Worm (Caenorhabditis elegans) whole organism, young adult: ENCODE data around the gene hum-4.

Experiments used
- F57C9.4 ChIP-seq: sonication (generic microtip); optimal IDR thresholded peaks from 2 replicates; lab custom pipeline; 2017; ENCODE audit warnings: mild to moderate bottlenecking, missing genetic modification characterization, missing compliant biosample characterization
- aptf-3 ChIP-seq: fragments of 200-800 bp; sonication (Bioruptor generic); IDR thresholded peaks from 2 replicates; pipeline ENCODE4 v1.3.6; 2022; ENCODE audit warnings: missing genetic modification characterization, missing compliant biosample characterization
- egrh-3 ChIP-seq: fragments of 200-800 bp; sonication (Bioruptor generic); IDR thresholded peaks from 2 replicates; pipeline ENCODE4 v1.3.6; 2022; ENCODE audit warnings: missing genetic modification reagents, missing genetic modification characterization, missing compliant biosample characterization
- nhr-27 ChIP-seq: fragments of 200-800 bp; sonication (Bioruptor generic); optimal IDR thresholded peaks from 2 replicates; lab custom pipeline; 2018; ENCODE audit warnings: mild to moderate bottlenecking, missing genetic modification characterization, moderate library complexity, missing compliant biosample characterization
- pbrm-1 ChIP-seq: fragments of 200-800 bp; sonication (Bioruptor generic); IDR thresholded peaks from 2 replicates; pipeline ENCODE4 v1.3.6; 2022; ENCODE audit warnings: missing genetic modification reagents, missing genetic modification characterization, missing compliant biosample characterization
- pha-4 ChIP-seq: fragments of 150-350 bp; sonication (generic microtip); optimal IDR thresholded peaks from 2 replicates; lab custom pipeline; 2014; ENCODE audit warnings: missing biosample characterization, missing genetic modification reagents, missing genetic modification characterization
- snpc-4 ChIP-seq, 5 experiments: fragments of 150-350 bp in 1 of 5; sonication (generic microtip) in 4 of 5; optimal IDR thresholded peaks; 2 replicates each; lab custom pipeline; 2014 to 2018; ENCODE audit warnings: missing genetic modification characterization in 5 of 5, missing biosample characterization in 3 of 5, antibody characterized with exemption in 2 of 5, mild to moderate bottlenecking in 2 of 5, missing compliant biosample characterization in 2 of 5, missing genotype in 2 of 5, moderate library complexity in 2 of 5, missing genetic modification reagents in 1 of 5
- ztf-25 ChIP-seq: fragments of 200-800 bp; sonication (Bioruptor generic); IDR thresholded peaks from 2 replicates; pipeline ENCODE4 v1.3.6; 2022; ENCODE audit warnings: missing genetic modification reagents, missing genetic modification characterization, missing compliant biosample characterization

DNA sequence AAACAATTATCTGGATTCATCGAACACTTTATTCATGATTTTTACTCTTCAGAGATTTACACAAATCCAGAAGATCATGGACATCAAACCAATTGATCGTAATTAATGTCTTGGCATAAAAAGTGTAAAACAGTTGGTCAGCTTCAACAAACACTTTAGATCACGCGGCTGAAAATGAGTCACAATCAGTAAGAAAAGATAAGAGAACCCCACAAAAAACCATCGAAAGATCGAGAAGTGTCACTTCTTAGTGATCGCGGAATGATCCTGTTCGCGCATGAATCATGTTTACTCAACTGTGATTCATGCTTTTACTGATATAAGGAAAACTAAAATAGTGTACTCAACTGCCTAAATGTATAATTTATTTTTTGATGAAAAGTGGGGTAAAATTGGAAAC lies 23.9 kb downstream of the hum-4 start:
- TF ChIP-seq F57C9.4 (tag; lab: Kevin White, UChicago) = no peak
- TF ChIP-seq snpc-4 (GFP tag; optimal IDR thresholded peaks at IDR 0.05; lab: Kevin White, UChicago) = no peak
- TF ChIP-seq snpc-4 (tag; optimal IDR thresholded peaks at IDR 0.05; lab: Kevin White, UChicago) = no peak
- TF ChIP-seq pha-4 (tag; lab: Kevin White, UChicago) = peak; percentile 20
- no peak for TF ChIP-seq ztf-25
- no peak for TF ChIP-seq aptf-3 (GFP tag; lab: Robert Waterston, UW)
- TF ChIP-seq pbrm-1 (GFP tag; lab: Robert Waterston, UW) = no peak
- no peak for TF ChIP-seq nhr-27 (tag; lab: Kevin White, UChicago)
- no peak for TF ChIP-seq egrh-3 (GFP tag; lab: Robert Waterston, UW)
